Fruit fly (Drosophila melanogaster) whole organism, prepupa: Measurements from ENCODE around the gene numb.

Experiments
- Blimp-1 ChIP-seq: fragments of 200-800 bp; sonication (Bioruptor generic); optimal IDR thresholded peaks from 3 replicates; lab custom pipeline; 2017; ENCODE audit warnings: missing biosample characterization, missing genetic modification characterization, mild to moderate bottlenecking, moderate library complexity, missing genetic modification reagents
- CG10669 ChIP-seq: fragments of 200-800 bp; sonication (Bioruptor generic); optimal IDR thresholded peaks from 3 replicates; lab custom pipeline; 2018; ENCODE audit warnings: missing biosample characterization, mild to moderate bottlenecking, missing genetic modification characterization, moderate library complexity
- CG15336 ChIP-seq: fragments of 200-800 bp; sonication (Bioruptor generic); IDR thresholded peaks from 2 replicates; pipeline ENCODE4 v1.3.6; 2022; ENCODE audit warnings: missing biosample characterization, missing genetic modification characterization
- CG1621 ChIP-seq: fragments of 200-800 bp; sonication (Bioruptor generic); optimal IDR thresholded peaks from 3 replicates; lab custom pipeline; 2018; ENCODE audit warnings: missing biosample characterization, mild to moderate bottlenecking, missing genetic modification characterization
- CG16779 ChIP-seq: fragments of 200-800 bp; sonication (Bioruptor generic); optimal IDR thresholded peaks from 3 replicates; lab custom pipeline; 2017; ENCODE audit warnings: missing biosample characterization, mild to moderate bottlenecking, missing genetic modification characterization
- CG3032 ChIP-seq: fragments of 200-800 bp; optimal IDR thresholded peaks from 2 replicates; lab custom pipeline; 2019; ENCODE audit warnings: missing biosample characterization, mild to moderate bottlenecking, missing genetic modification characterization, moderate library complexity
- CG31627 ChIP-seq: fragments of 200-800 bp; sonication (Bioruptor generic); optimal IDR thresholded peaks from 3 replicates; lab custom pipeline; 2016; ENCODE audit warnings: missing biosample characterization, missing genetic modification characterization
- CG32006 ChIP-seq: fragments of 200-800 bp; sonication (Bioruptor generic); optimal IDR thresholded peaks from 3 replicates; lab custom pipeline; 2017; ENCODE audit warnings: missing biosample characterization, mild to moderate bottlenecking, missing genetic modification characterization
- CG6163 ChIP-seq: fragments of 200-800 bp; sonication (Bioruptor generic); IDR thresholded peaks from 3 replicates; pipeline ENCODE4 v1.3.6; 2022; ENCODE audit warnings: missing biosample characterization, missing genetic modification characterization
- CG6276 ChIP-seq: fragments of 200-800 bp; sonication (Bioruptor generic); optimal IDR thresholded peaks from 2 replicates; lab custom pipeline; 2017; ENCODE audit warnings: missing biosample characterization, mild to moderate bottlenecking, missing genetic modification characterization
- CG6792 ChIP-seq: fragments of 200-800 bp; sonication (Bioruptor generic); optimal IDR thresholded peaks from 3 replicates; lab custom pipeline; 2016; ENCODE audit warnings: missing biosample characterization, missing genetic modification characterization
- CG6808 ChIP-seq: fragments of 200-800 bp; sonication (Bioruptor generic); optimal IDR thresholded peaks from 3 replicates; lab custom pipeline; 2017; ENCODE audit warnings: missing biosample characterization, missing genetic modification characterization, mild to moderate bottlenecking, moderate library complexity, missing genetic modification reagents
- CG6854 ChIP-seq: fragments of 200-800 bp; sonication (Bioruptor generic); optimal IDR thresholded peaks from 2 replicates; lab custom pipeline; 2017; ENCODE audit warnings: missing biosample characterization, mild to moderate bottlenecking, missing genetic modification characterization
- CG7368 ChIP-seq: fragments of 200-800 bp; sonication (Bioruptor generic); optimal IDR thresholded peaks from 3 replicates; lab custom pipeline; 2016; ENCODE audit warnings: missing biosample characterization, missing genetic modification characterization
- CG8119 ChIP-seq: fragments of 200-800 bp; sonication (Bioruptor generic); IDR thresholded peaks from 3 replicates; pipeline ENCODE4 v1.3.6; 2022; ENCODE audit warnings: missing biosample characterization, missing genetic modification characterization
- CG8319 ChIP-seq: fragments of 200-800 bp; sonication (Bioruptor generic); optimal IDR thresholded peaks from 3 replicates; lab custom pipeline; 2016; ENCODE audit warnings: missing biosample characterization, missing genetic modification characterization
- Eip78C ChIP-seq: fragments of 200-800 bp; sonication (Bioruptor generic); peaks from one replicate; lab custom pipeline; 2016; ENCODE audit warnings: missing biosample characterization, missing genetic modification characterization
- Ets21C ChIP-seq: fragments of 200-800 bp; sonication (Bioruptor generic); optimal IDR thresholded peaks from 3 replicates; lab custom pipeline; 2016; ENCODE audit warnings: missing biosample characterization, missing genetic modification characterization
- Ets96B ChIP-seq: fragments of 200-800 bp; optimal IDR thresholded peaks from 2 replicates; lab custom pipeline; 2019; ENCODE audit warnings: missing biosample characterization, mild to moderate bottlenecking, missing genetic modification characterization, moderate library complexity
- Hr39 ChIP-seq: fragments of 200-800 bp; sonication (Bioruptor generic); optimal IDR thresholded peaks from 2 replicates; lab custom pipeline; 2016; ENCODE audit warnings: missing biosample characterization, missing genetic modification characterization
- Hr4 ChIP-seq: fragments of 200-800 bp; sonication (Bioruptor generic); optimal IDR thresholded peaks from 3 replicates; lab custom pipeline; 2016; ENCODE audit warnings: missing biosample characterization, missing genetic modification characterization
- Lpt ChIP-seq: fragments of 200-800 bp; sonication (Bioruptor generic); optimal IDR thresholded peaks from 3 replicates; lab custom pipeline; 2016; ENCODE audit warnings: missing biosample characterization, missing genetic modification characterization
- Met ChIP-seq: fragments of 200-800 bp; sonication (Bioruptor generic); optimal IDR thresholded peaks from 3 replicates; lab custom pipeline; 2016; ENCODE audit warnings: missing biosample characterization, missing genetic modification characterization
- OdsH ChIP-seq: fragments of 200-800 bp; sonication (Bioruptor generic); optimal IDR thresholded peaks from 3 replicates; lab custom pipeline; 2016; ENCODE audit warnings: missing biosample characterization, missing genetic modification characterization
- Smox ChIP-seq: fragments of 200-800 bp; sonication (Bioruptor generic); optimal IDR thresholded peaks from 3 replicates; lab custom pipeline; 2016; ENCODE audit warnings: missing biosample characterization, missing genetic modification characterization
- Sox102F ChIP-seq: fragments of 200-800 bp; sonication (Bioruptor generic); optimal IDR thresholded peaks from 2 replicates; lab custom pipeline; 2016; ENCODE audit warnings: missing biosample characterization, mild to moderate bottlenecking, missing genetic modification characterization
- Sox14 ChIP-seq: fragments of 200-800 bp; sonication (Bioruptor generic); optimal IDR thresholded peaks from 3 replicates; lab custom pipeline; 2016; ENCODE audit warnings: missing biosample characterization, missing genetic modification characterization
- acj6 ChIP-seq: fragments of 200-800 bp; sonication (Bioruptor generic); optimal IDR thresholded peaks from 3 replicates; lab custom pipeline; 2016; ENCODE audit warnings: missing biosample characterization, missing genetic modification characterization
- cyc ChIP-seq: fragments of 200-800 bp; sonication (Bioruptor generic); optimal IDR thresholded peaks from 3 replicates; lab custom pipeline; 2016; ENCODE audit warnings: missing biosample characterization, missing genetic modification characterization
- dsx ChIP-seq: fragments of 200-800 bp; optimal IDR thresholded peaks from 3 replicates; lab custom pipeline; 2019; ENCODE audit warnings: missing biosample characterization, mild to moderate bottlenecking, missing genetic modification characterization, moderate library complexity; ENCODE audit not compliant: poor library complexity, severe bottlenecking
- eg ChIP-seq: fragments of 200-800 bp; sonication (Bioruptor generic); IDR thresholded peaks from 3 replicates; pipeline ENCODE4 v1.3.6; 2022; ENCODE audit warnings: missing biosample characterization, missing genetic modification characterization
- fd59A ChIP-seq: fragments of 200-800 bp; sonication (Bioruptor generic); optimal IDR thresholded peaks from 2 replicates; lab custom pipeline; 2017; ENCODE audit warnings: missing biosample characterization, mild to moderate bottlenecking, missing genetic modification characterization, missing genetic modification reagents
- fd85E ChIP-seq: fragments of 200-800 bp; sonication (Bioruptor generic); optimal IDR thresholded peaks from 3 replicates; lab custom pipeline; 2016; ENCODE audit warnings: missing biosample characterization, missing genetic modification characterization
- fkh ChIP-seq: fragments of 200-800 bp; sonication (Bioruptor generic); optimal IDR thresholded peaks from 3 replicates; lab custom pipeline; 2017; ENCODE audit warnings: missing biosample characterization, mild to moderate bottlenecking, missing genetic modification characterization, moderate library complexity
- net ChIP-seq: fragments of 200-800 bp; sonication (Bioruptor generic); optimal IDR thresholded peaks from 3 replicates; lab custom pipeline; 2016; ENCODE audit warnings: missing biosample characterization, missing genetic modification characterization
- salr ChIP-seq, 2 experiments: fragments of 200-800 bp; sonication (Bioruptor generic); optimal IDR thresholded peaks; 3 replicates each; lab custom pipeline; 2016 to 2018; ENCODE audit warnings: missing biosample characterization in 2 of 2, missing genetic modification characterization in 2 of 2, mild to moderate bottlenecking in 1 of 2
- svp ChIP-seq: fragments of 200-800 bp; sonication (Bioruptor generic); peaks from one replicate; lab custom pipeline; 2016; ENCODE audit warnings: missing biosample characterization, missing genetic modification characterization
- topi ChIP-seq: fragments of 200-800 bp; sonication (Bioruptor generic); optimal IDR thresholded peaks from 3 replicates; lab custom pipeline; 2016; ENCODE audit warnings: missing biosample characterization, missing genetic modification characterization
- vri ChIP-seq: fragments of 200-800 bp; sonication (Bioruptor generic); optimal IDR thresholded peaks from 3 replicates; lab custom pipeline; 2016; ENCODE audit warnings: missing biosample characterization, mild to moderate bottlenecking, missing genetic modification characterization

numb gene

DNA sequence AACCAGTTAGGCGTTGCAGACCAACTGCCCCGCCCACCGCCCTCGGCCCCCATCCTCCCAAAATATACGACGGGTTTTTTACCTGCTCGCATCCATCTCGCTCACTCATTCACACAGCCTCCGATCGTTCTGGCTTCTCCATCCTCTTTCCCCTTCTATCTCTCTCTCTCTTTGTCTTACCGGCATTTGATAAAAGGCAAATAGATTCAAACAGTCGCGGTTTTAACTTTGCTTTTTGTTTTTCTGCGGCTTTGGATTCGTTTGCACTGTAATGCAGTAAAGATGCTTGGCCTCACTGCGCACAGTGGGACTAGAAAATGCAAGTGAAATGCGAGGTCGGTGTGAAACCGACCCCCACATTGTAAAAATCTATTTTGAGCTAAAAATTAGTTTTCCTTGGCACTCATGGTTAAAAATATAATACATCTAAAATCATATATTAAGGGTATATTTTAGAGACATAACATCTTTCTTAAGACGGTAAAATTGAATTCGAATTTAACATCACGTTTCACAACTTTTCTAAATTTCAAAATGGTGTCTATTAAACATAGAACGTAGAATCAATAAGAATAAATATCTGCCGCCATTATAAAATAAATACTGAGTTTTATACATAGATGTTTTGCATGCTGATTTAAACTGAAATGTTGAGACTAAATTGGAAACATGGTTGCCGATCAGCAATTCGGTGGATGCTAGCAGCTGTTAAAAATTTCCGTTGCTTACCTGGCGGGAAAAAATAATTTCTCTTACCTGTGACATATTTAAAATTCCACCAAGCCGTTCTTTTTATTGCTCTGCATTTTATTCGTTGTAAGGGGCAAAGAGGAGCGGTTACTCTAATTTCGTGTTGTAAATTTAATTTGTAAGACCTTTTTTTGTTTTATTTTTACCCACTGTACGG is 59.4 kb downstream of the numb start (continued):
- TF ChIP-seq CG10669 (GFP tag; lab: Kevin White, UChicago) (no peak), CG7368 (GFP tag; lab: Kevin White, UChicago) (no peak), CG6854 (peak; percentile 25), fd85E (GFP tag; lab: Kevin White, UChicago) (no peak), CG6163 (peak; percentile 64; the same call in 2 of the 3 replicates), cyc (GFP tag; lab: Kevin White, UChicago) (peak; percentile 52), CG31627 (GFP tag; lab: Kevin White, UChicago) (peak; percentile 68), CG6808 (GFP tag; lab: Kevin White, UChicago) (no peak), CG6792 (GFP tag; lab: Kevin White, UChicago) (peak; percentile 22), Blimp-1 (no peak), dsx (GFP tag; lab: Kevin White, UChicago) (no peak), Ets21C (GFP tag; lab: Kevin White, UChicago) (peak; percentile 27), acj6 (GFP tag; lab: Kevin White, UChicago) (no peak), CG16779 (tag; lab: Kevin White, UChicago) (peak; percentile 22), OdsH (GFP tag; lab: Kevin White, UChicago) (peak; percentile 58), CG8319 (no peak), Hr39 (GFP tag; lab: Kevin White, UChicago) (peak; percentile 72), eg (GFP tag; lab: Robert Waterston, UW) (peak; percentile 58), CG6276 (GFP tag; lab: Kevin White, UChicago) (peak; percentile 67), net (GFP tag; lab: Kevin White, UChicago) (no peak), Sox14 (GFP tag; lab: Kevin White, UChicago) (peak; percentile 65), Sox102F (peak; percentile 45), Lpt (GFP tag; lab: Kevin White, UChicago) (peak; percentile 57), CG15336 (GFP tag; lab: Robert Waterston, UW) (peak; percentile 40), CG8119 (GFP tag; lab: Robert Waterston, UW) (peak; percentile 52; the same call in 2 of the 3 replicates), fd59A (GFP tag; lab: Kevin White, UChicago) (peak; percentile 12), Met (GFP tag; lab: Kevin White, UChicago) (peak; percentile 67)

DNA sequence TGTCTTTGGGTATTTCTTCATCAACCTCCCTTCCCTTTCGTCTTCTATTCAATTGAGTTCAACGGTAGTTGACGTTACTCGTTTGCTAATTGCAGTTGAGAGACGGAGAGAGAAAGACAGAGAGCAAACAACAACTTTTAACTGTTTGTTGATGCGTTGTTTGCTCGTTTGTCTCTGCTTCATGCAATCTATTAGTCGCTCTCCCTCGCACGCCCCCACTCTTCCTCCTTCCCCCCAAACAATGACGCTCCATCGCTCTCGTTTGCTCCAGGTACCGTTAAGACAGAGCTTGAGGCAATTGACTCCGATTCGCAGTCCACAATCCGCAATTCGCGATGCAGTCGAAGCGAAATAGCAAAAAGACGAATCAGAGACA is 60.0 kb downstream of the numb start:
- TF ChIP-seq eg (GFP tag; lab: Robert Waterston, UW) (0 out of 3 replicates have a peak, but pooled peaks have one; percentile 3), CG3032 (no peak), Sox14 (GFP tag; lab: Kevin White, UChicago) (no peak), vri (no peak), salr (GFP tag; optimal IDR thresholded peaks at IDR 0.05; lab: Kevin White, UChicago) (no peak), CG1621 (tag; lab: Kevin White, UChicago) (no peak), topi (GFP tag; lab: Kevin White, UChicago) (no peak), fd85E (GFP tag; lab: Kevin White, UChicago) (no peak), Ets96B (no peak), CG15336 (GFP tag; lab: Robert Waterston, UW) (peak; percentile 37; the same call in 1 of the 2 replicates), svp (peak; percentile 12), Smox (GFP tag; lab: Kevin White, UChicago) (no peak), Hr4 (GFP tag; lab: Kevin White, UChicago) (no peak), Eip78C (GFP tag; lab: Kevin White, UChicago) (no peak), CG32006 (no peak), CG6163 (peak; percentile 36; the same call in 2 of the 3 replicates), Hr39 (GFP tag; lab: Kevin White, UChicago) (no peak), dsx (GFP tag; lab: Kevin White, UChicago) (no peak), fkh (GFP tag; lab: Kevin White, UChicago) (peak; percentile 31)
- TF ChIP-seq, all 60 proteins: peak for 5
